Fruit fly (Drosophila melanogaster): ENCODE results near the gene Mec2.

DNA sequence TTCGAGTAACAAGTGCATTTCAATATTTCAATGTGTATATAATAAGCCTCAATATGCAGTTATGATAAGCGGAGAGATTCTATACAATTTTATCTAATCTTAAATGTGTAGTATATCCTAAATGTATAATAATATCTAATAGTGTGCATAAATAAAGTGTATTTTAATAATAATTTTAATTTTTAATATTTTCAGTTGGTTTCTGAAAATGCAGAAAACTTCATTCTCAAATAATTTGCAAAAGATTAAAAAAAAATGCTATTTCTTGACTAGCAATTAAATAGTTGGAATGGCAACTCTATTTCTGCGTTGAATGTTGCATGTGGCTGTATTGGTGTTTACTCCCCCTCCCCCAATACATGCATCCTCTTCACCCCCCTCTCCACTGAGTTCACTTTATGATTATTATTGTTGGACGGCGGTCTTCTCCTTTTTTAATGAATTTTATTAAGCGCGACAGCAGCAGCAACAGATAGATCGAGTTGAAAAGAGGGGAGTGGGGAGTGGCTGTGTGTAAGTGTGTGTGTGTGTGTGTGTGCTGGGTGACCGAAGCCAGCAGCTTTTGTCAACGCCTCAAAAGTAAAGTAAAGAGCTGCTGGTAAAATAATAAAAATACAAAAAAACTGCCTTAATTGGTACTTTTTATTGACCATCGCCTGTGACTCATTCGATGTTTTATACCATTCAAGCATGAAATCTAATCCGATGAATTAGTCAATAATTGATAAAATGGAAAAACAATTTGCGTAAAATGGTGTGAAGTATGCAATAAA lies 27.0 kb upstream of the Mec2 start:
- TF ChIP-seq cic (GFP tag; optimal IDR thresholded peaks at IDR 0.05): no peak
- no peak for TF ChIP-seq Crg-1 (GFP tag; optimal IDR thresholded peaks at IDR 0.05)
- no peak for TF ChIP-seq tj (GFP tag; optimal IDR thresholded peaks at IDR 0.05)
- TF ChIP-seq cnc (optimal IDR thresholded peaks at IDR 0.05): no peak
- no peak for TF ChIP-seq pad (GFP tag; optimal IDR thresholded peaks at IDR 0.05)
- no peak for TF ChIP-seq CG12768 (GFP tag; optimal IDR thresholded peaks at IDR 0.05)
- no peak for TF ChIP-seq bab1 (GFP tag; optimal IDR thresholded peaks at IDR 0.05)
- no peak for TF ChIP-seq Mnt (GFP tag; optimal IDR thresholded peaks at IDR 0.05)
- TF ChIP-seq Clk (GFP tag; optimal IDR thresholded peaks at IDR 0.05): no peak
- TF ChIP-seq Hr96 (GFP tag; optimal IDR thresholded peaks at IDR 0.05): no peak
- TF ChIP-seq CG7101 (tag; optimal IDR thresholded peaks at IDR 0.05): no peak
- TF ChIP-seq CG1620 (GFP tag; optimal IDR thresholded peaks at IDR 0.05): no peak
- TF ChIP-seq kay (GFP tag; ENCODE audit: borderline replicate concordance): no peak
